Fruit fly (Drosophila melanogaster) whole organism, adult: ENCODE measurements around the gene lmgB.
A peak's percentile ranks its signal among the peaks of the same experiment; 100 is the strongest.

Experiments
- CG11617 ChIP-seq: fragments of 200-800 bp; sonication (Bioruptor generic); optimal IDR thresholded peaks from 2 replicates; lab custom pipeline; 2017; ENCODE audit warnings: mild to moderate bottlenecking, missing biosample characterization, missing genetic modification reagents, missing genetic modification characterization
- CG12768 ChIP-seq: fragments of 200-800 bp; sonication (Bioruptor generic); optimal IDR thresholded peaks from 2 replicates; lab custom pipeline; 2017; ENCODE audit warnings: missing biosample characterization, missing genetic modification characterization, mild to moderate bottlenecking, moderate library complexity, missing genetic modification reagents
- CG14711 ChIP-seq: fragments of 200-800 bp; sonication (Bioruptor generic); optimal IDR thresholded peaks from 2 replicates; lab custom pipeline; 2018; ENCODE audit warnings: missing biosample characterization, mild to moderate bottlenecking, missing genetic modification characterization, moderate library complexity
- CG1620 ChIP-seq: fragments of 200-800 bp; sonication (Bioruptor generic); optimal IDR thresholded peaks from 2 replicates; lab custom pipeline; 2016; ENCODE audit warnings: missing biosample characterization, missing genetic modification characterization
- CG33017 ChIP-seq: fragments of 200-800 bp; sonication (Bioruptor generic); optimal IDR thresholded peaks from 2 replicates; lab custom pipeline; 2018; ENCODE audit warnings: missing biosample characterization, mild to moderate bottlenecking, missing genetic modification characterization, moderate library complexity
- CG5204 ChIP-seq: fragments of 200-800 bp; sonication (Bioruptor generic); optimal IDR thresholded peaks from 2 replicates; lab custom pipeline; 2016; ENCODE audit warnings: missing biosample characterization, missing genetic modification characterization
- CG7045 ChIP-seq: fragments of 200-800 bp; sonication (Bioruptor generic); optimal IDR thresholded peaks from 2 replicates; lab custom pipeline; 2017; ENCODE audit warnings: missing biosample characterization, mild to moderate bottlenecking, missing genetic modification characterization
- CG7101 ChIP-seq: fragments of 200-800 bp; sonication (Bioruptor generic); optimal IDR thresholded peaks from 2 replicates; lab custom pipeline; 2018; ENCODE audit warnings: missing biosample characterization, mild to moderate bottlenecking, missing genetic modification characterization, moderate library complexity
- Clk ChIP-seq: fragments of 200-800 bp; sonication (Bioruptor generic); optimal IDR thresholded peaks from 2 replicates; lab custom pipeline; 2017; ENCODE audit warnings: missing biosample characterization, missing genetic modification characterization
- Crg-1 ChIP-seq: fragments of 200-800 bp; sonication (Bioruptor generic); optimal IDR thresholded peaks from 2 replicates; lab custom pipeline; 2016; ENCODE audit warnings: missing biosample characterization, missing genetic modification characterization
- Hr96 ChIP-seq: fragments of 200-800 bp; sonication (Bioruptor generic); optimal IDR thresholded peaks from 2 replicates; lab custom pipeline; 2016; ENCODE audit warnings: missing biosample characterization, missing genetic modification characterization
- Mnt ChIP-seq: fragments of 200-800 bp; sonication (Bioruptor generic); optimal IDR thresholded peaks from 2 replicates; lab custom pipeline; 2016; ENCODE audit warnings: missing biosample characterization, mild to moderate bottlenecking, missing genetic modification characterization
- bab1 ChIP-seq: fragments of 200-800 bp; sonication (Bioruptor generic); optimal IDR thresholded peaks from 3 replicates; lab custom pipeline; 2019; ENCODE audit warnings: missing biosample characterization, mild to moderate bottlenecking, missing genetic modification characterization, moderate library complexity
- cic ChIP-seq: fragments of 200-800 bp; sonication (Bioruptor generic); optimal IDR thresholded peaks from 2 replicates; lab custom pipeline; 2017; ENCODE audit warnings: missing biosample characterization, mild to moderate bottlenecking, missing genetic modification characterization, moderate library complexity
- cnc ChIP-seq, 2 experiments: fragments of >200 bp; optimal IDR thresholded peaks; 2 replicates each; lab custom pipeline; 2017
- kay ChIP-seq: fragments of 200-800 bp; sonication (Bioruptor generic); peaks from one replicate; lab custom pipeline; 2016; ENCODE audit warnings: missing biosample characterization, missing genetic modification characterization, borderline replicate concordance
- ovo ChIP-seq: fragments of 200-800 bp; sonication (Bioruptor generic); optimal IDR thresholded peaks from 2 replicates; lab custom pipeline; 2016; ENCODE audit warnings: missing biosample characterization, missing genetic modification characterization
- pad ChIP-seq: fragments of 200-800 bp; sonication (Bioruptor generic); optimal IDR thresholded peaks from 3 replicates; lab custom pipeline; 2017; ENCODE audit warnings: missing biosample characterization, missing genetic modification characterization, mild to moderate bottlenecking, moderate library complexity, missing genetic modification reagents
- tj ChIP-seq: fragments of 200-800 bp; sonication (Bioruptor generic); optimal IDR thresholded peaks from 3 replicates; lab custom pipeline; 2017; ENCODE audit warnings: missing biosample characterization, mild to moderate bottlenecking, missing genetic modification characterization, moderate library complexity
- toe ChIP-seq: fragments of 200-800 bp; sonication (Bioruptor generic); optimal IDR thresholded peaks from 2 replicates; lab custom pipeline; 2016; ENCODE audit warnings: missing biosample characterization, missing genetic modification characterization

lmgB gene

DNA sequence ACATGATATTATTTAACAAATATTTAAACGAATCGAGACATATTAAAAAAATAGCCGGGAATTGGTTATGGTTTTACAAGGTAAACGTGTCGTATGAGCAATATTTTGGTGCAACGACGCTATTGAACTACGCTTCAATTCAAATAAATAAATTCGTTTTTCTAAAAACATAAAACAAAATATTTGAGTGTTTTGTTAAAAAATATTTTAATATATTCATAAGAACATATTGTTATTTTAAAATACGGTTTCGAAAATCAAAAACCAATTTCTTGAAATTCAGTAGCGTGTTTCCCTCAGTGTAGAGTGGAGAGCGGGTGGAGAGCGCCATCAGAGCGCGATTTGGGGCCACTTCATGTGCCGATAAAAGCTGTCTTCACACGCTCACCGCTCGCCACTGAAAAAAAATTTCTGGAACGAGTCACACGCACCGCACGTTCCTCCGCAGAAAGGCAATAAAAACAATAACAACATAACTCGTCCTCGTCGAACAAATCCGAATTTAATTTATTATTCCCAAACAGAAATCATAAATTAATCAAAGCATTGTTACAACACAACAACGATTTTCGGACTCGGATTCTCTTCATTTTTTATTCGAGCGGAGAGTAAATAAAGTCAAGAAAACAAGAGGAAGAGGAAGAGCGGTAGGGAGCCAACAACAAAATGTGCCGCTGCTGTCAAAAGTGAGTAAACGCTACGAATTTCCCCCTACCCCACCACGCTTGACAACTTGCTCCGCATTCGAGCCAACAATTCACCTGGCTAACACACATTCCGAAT lies 7.2 kb upstream of the lmgB start:
- TF ChIP-seq CG1620 (GFP tag; lab: Kevin White, UChicago) = peak; percentile 49
- TF ChIP-seq cnc (optimal IDR thresholded peaks at IDR 0.05; lab: Kevin White, UChicago) = no peak
- TF ChIP-seq Crg-1 = peak; percentile 40
- peak; percentile 87 for TF ChIP-seq CG7101 (tag; lab: Kevin White, UChicago)
- TF ChIP-seq Mnt = no peak
- peak; percentile 59 for TF ChIP-seq ovo
- peak; percentile 71 for TF ChIP-seq CG12768 (GFP tag; lab: Kevin White, UChicago)
- peak; percentile 16 for TF ChIP-seq toe (GFP tag; lab: Kevin White, UChicago)
- peak; percentile 89 for TF ChIP-seq CG7045 (GFP tag; lab: Kevin White, UChicago)
- TF ChIP-seq kay = peak; percentile 70
- peak; percentile 81 for TF ChIP-seq CG14711 (tag; lab: Kevin White, UChicago)
- TF ChIP-seq bab1 (GFP tag; lab: Kevin White, UChicago) = peak; percentile 83
- TF ChIP-seq CG5204 (GFP tag; lab: Kevin White, UChicago) = peak; percentile 61
- TF ChIP-seq CG33017 = peak; percentile 88
- TF ChIP-seq Clk (GFP tag; lab: Kevin White, UChicago) = no peak
- no peak for TF ChIP-seq cic (GFP tag; lab: Kevin White, UChicago)
- peak; percentile 71 for TF ChIP-seq pad (GFP tag; lab: Kevin White, UChicago)
- TF ChIP-seq tj = peak; percentile 36
- TF ChIP-seq Hr96 (GFP tag; lab: Kevin White, UChicago) = peak; percentile 47
- peak; percentile 94 for TF ChIP-seq CG11617 (GFP tag; lab: Kevin White, UChicago)

DNA sequence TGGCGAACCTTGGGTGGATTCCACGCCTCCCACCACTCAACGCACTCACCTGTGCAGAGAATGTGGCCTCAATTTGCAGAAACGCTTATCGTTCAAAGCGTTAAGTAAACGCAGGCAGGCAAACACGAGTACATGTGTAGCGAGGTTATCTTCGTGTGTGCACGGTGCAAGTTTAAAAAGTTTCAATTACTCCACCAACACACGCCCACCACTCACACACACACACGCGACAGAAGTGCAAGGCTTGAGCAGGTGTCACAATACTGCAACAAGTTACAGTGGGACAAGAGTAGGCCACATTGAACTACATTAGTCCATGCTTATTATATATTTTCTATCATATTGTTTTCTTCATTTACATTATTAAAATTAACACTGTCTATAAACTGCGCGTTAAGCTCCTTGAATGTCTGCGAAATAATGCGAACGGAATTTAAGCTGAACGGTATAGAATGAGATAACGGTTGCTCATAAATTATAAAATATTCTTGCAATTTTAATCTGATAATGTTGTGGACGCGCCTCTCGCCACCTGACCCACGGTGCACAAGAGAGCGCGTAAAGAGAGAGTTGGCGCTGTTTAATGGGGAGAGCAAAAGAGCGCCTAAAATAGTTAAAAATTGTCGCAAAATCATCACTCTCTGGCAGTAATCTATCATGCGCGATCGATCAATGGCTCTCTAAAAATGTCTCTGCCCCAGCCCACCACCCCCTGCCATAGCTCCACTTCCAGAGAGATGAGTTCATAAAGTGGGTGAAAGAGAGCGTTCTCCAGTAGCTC lies 6.3 kb upstream of the lmgB start:
- peak; percentile 94 for TF ChIP-seq CG11617 (GFP tag; lab: Kevin White, UChicago)
- TF ChIP-seq CG5204 (GFP tag; lab: Kevin White, UChicago) = peak; percentile 96
- TF ChIP-seq tj = peak; percentile 84
- peak; percentile 84 for TF ChIP-seq ovo
- TF ChIP-seq Crg-1 = peak; percentile 93
- peak; percentile 89 for TF ChIP-seq toe (GFP tag; lab: Kevin White, UChicago)
- peak; percentile 95 for TF ChIP-seq bab1 (GFP tag; lab: Kevin White, UChicago)
- TF ChIP-seq kay = peak; percentile 82
- TF ChIP-seq Clk (GFP tag; lab: Kevin White, UChicago) = peak; percentile 88
- peak; percentile 87 for TF ChIP-seq Hr96 (GFP tag; lab: Kevin White, UChicago)
- peak; percentile 88 for TF ChIP-seq CG7045 (GFP tag; lab: Kevin White, UChicago)
- TF ChIP-seq CG12768 (GFP tag; lab: Kevin White, UChicago) = peak; percentile 97
- peak; percentile 96 for TF ChIP-seq CG33017
- TF ChIP-seq cic (GFP tag; lab: Kevin White, UChicago) = peak; percentile 87
- peak; percentile 92 for TF ChIP-seq Mnt
- peak; percentile 96 for TF ChIP-seq CG7101 (tag; lab: Kevin White, UChicago)
- peak in 1 of 2 experiments; percentile 17 for TF ChIP-seq cnc (optimal IDR thresholded peaks at IDR 0.05; lab: Kevin White, UChicago)
- TF ChIP-seq CG1620 (GFP tag; lab: Kevin White, UChicago) = peak; percentile 89
- peak; percentile 86 for TF ChIP-seq CG14711 (tag; lab: Kevin White, UChicago)
- TF ChIP-seq pad (GFP tag; lab: Kevin White, UChicago) = peak; percentile 80

DNA sequence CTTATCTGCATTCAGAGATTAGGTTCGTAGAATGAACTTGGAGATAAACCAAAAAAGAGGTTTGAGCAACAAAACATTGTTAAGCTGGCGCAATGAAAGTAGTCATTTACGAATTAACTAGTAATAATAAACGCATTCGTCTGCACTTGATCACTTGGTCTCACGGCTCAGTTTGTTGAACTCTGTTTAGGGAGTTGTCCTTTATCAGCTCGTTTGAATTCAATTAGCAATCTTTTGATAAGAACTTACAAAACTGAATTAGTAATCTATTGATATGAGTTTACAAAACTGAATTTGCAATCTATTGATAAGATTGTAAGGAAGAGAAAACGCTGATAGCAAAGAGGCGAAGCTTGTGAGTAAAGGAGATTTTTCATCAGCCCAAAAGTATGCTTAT lies 5.7 kb upstream of the lmgB start:
- no peak for TF ChIP-seq cic (GFP tag; lab: Kevin White, UChicago)
- no peak for TF ChIP-seq toe (GFP tag; lab: Kevin White, UChicago)
- TF ChIP-seq kay = peak; percentile 70

DNA sequence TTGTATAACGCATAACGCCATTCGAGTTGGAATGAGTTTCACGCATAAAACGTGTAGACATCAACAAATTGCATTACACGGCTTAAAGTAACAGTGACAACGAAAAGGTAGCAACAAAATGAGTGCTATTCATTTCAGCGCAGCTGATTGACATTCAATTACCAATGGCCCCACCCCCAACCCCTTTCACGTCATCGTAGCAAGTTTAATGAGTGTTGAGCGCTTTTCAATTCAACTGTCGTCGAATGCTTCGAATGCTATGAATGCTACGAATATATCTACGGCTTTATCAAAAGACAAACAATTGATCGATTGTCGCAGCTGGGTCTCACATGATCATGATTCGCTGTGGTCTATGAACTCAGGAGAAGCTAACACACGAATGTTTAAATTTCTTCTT lies 5.2 kb upstream of the lmgB start:
- TF ChIP-seq CG33017 = no peak
- no peak for TF ChIP-seq cic (GFP tag; lab: Kevin White, UChicago)
- no peak for TF ChIP-seq CG5204 (GFP tag; lab: Kevin White, UChicago)
- no peak for TF ChIP-seq CG12768 (GFP tag; lab: Kevin White, UChicago)
- no peak for TF ChIP-seq toe (GFP tag; lab: Kevin White, UChicago)
- no peak for TF ChIP-seq bab1 (GFP tag; lab: Kevin White, UChicago)

DNA sequence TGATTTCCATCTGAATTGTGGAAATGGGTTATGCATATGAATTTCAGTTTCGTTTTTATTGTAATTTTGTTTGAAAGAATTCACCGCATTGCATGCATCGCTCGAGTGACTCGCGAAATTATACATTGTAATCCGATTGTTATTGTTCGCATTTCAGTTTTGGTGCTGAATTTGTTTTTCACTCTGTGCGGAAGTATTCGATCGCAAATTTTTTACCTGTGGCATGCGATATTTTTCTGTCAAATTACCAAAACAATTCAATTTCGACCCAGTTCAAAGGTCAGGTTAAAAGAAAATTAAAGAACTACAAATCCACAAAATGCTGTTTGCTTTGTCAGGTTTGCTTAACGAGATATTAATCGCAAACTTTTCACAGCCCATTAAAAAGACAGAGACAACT lies 4.4 kb upstream of the lmgB start:
- TF ChIP-seq ovo = no peak
- TF ChIP-seq Crg-1 = no peak
- TF ChIP-seq tj = peak; percentile 92
- TF ChIP-seq CG5204 (GFP tag; lab: Kevin White, UChicago) = no peak
- TF ChIP-seq CG33017 = no peak

DNA sequence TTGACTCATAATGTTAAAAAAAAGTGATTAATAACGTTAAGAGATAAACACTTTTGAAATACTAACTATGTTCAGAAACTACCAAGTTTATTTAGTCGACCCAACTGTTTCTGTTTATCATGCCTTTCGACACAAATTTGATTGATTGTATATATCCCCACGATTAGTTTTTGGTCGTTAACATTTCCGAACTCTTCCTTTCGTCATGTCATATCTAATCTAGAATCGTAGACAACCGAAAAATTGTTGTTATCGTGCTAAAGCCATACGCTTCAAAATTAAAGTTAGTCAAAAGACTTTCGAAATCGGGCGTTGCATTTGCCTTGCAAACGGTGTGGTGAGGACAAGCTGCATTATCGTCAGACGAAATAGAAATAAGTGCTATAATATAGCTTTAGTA lies 1.8 kb upstream of the lmgB start:
- TF ChIP-seq CG33017 = no peak
